Worm (Caenorhabditis elegans) whole organism, L1 larva: ENCODE results near the gene lgc-39.

ENCODE experiments used
- ceh-63 ChIP-seq: fragments of 200-800 bp; sonication (Bioruptor generic); optimal IDR thresholded peaks from 2 replicates; lab custom pipeline; 2018; ENCODE audit warnings: mild to moderate bottlenecking, missing genetic modification characterization, missing compliant biosample characterization
- ces-1 ChIP-seq: fragments of 150-350 bp; optimal IDR thresholded peaks from 2 replicates; lab custom pipeline; 2014; ENCODE audit warnings: missing biosample characterization, missing genetic modification reagents, missing genetic modification characterization
- fkh-10 ChIP-seq: sonication (generic microtip); optimal IDR thresholded peaks from 2 replicates; lab custom pipeline; 2017; ENCODE audit warnings: missing biosample characterization, missing genetic modification reagents, missing genetic modification characterization
- nhr-11 ChIP-seq: fragments of 150-350 bp; optimal IDR thresholded peaks from 2 replicates; lab custom pipeline; 2014; ENCODE audit warnings: missing biosample characterization, missing genetic modification characterization
- nhr-28 ChIP-seq: fragments of 150-350 bp; optimal IDR thresholded peaks from 2 replicates; lab custom pipeline; 2014; ENCODE audit warnings: missing biosample characterization, missing genetic modification characterization
- nhr-71 ChIP-seq: sonication (generic microtip); optimal IDR thresholded peaks from 2 replicates; lab custom pipeline; 2016; ENCODE audit warnings: mild to moderate bottlenecking, missing genetic modification characterization, moderate library complexity, missing compliant biosample characterization
- unc-86 ChIP-seq: sonication (generic microtip); optimal IDR thresholded peaks from 2 replicates; lab custom pipeline; 2016; ENCODE audit warnings: missing genetic modification characterization, missing compliant biosample characterization

DNA sequence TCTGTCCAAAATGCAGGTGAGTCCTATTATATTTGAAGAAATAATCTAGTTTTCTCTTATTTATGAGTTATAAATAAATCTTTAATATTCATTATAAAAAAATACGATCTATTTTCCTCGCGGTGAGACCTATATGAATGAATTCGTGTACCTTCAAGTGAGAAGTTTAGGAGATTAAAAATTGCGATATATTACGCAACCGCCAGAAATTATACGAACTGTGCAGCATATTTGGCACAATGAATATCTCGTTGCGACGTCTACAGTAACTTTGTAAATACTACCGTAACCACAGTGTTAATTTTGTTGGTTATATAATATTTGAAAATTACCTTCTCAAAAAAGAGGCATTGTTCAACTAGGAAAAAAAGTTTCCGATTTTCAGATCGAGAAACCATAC lies 49.1 kb downstream of the lgc-39 start:
- no peak for TF ChIP-seq ces-1 (GFP tag; lab: Kevin White, UChicago)
- TF ChIP-seq fkh-10 (GFP tag; lab: Kevin White, UChicago), result no peak
- TF ChIP-seq nhr-71 (tag; lab: Kevin White, UChicago), result no peak
- TF ChIP-seq unc-86 (tag; lab: Kevin White, UChicago), result no peak
- no peak for TF ChIP-seq nhr-11 (tag; lab: Kevin White, UChicago)
- no peak for TF ChIP-seq nhr-28 (tag; lab: Kevin White, UChicago)
- no peak for TF ChIP-seq ceh-63
